Worm (Caenorhabditis elegans): ENCODE data around the gene B0496.1.

Gene B0496.1

DNA sequence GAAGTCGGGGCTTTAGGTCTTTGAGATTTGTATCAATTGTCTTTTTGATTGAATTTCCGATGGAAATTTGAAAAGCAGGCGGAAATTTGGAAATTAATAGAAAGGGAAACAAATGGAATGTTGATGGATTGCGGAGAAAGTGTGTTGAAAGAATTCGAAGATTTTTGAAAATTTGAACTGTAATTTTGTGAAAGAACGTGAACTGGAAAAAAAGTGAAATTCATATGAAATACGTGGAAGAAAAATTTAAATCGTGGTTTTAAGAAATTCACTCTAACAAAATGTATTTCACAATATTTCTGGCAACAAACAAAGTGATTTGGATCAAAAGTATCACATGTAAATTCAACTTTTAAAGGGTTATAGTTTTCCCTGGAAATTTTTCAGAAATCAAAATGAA is at the start of gene B0496.1:
TSS of gene B0496.1 (plus strand) at position 301 of the 400 bp plus-strand sequence.
- TF ChIP-seq unc-62 (GFP tag; optimal IDR thresholded peaks at IDR 0.05), result no peak

- TF ChIP-seq unc-62 (GFP tag; optimal IDR thresholded peaks at IDR 0.05), result no peak
Observed at ce11 chrIV:7397507-7397906, 48.6 kb upstream of the B0496.1 start.

DNA sequence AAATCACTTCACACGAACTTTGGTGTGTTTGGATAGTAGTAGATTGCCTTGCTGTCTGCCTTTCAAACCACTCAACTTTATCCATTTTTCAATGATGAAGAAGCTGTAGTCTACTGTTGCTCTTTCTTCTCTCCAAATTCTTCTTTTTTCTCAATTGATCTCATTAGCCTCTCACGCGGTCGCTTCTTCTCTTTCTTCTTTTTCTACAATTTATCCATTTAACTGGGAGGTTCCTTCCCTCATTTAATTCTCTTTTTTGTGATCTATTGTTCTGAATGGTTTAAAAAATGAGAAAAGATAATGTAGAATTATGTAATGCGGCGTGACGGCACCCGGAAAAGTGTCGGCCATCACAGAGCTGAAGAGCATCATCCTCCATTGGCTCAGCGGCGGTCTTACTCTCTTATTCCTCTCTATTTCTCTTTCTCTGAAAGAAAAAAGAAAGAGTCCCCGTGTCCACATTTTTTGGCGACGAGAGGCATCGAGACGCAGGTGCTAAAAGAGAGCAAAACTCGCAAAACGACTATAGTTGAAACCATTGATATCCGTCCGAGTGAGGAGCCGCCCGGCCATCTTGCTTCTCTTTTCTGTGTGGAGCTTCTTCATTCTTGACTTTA is 45.5 kb upstream of the B0496.1 start:
- no peak for TF ChIP-seq unc-62 (GFP tag; optimal IDR thresholded peaks at IDR 0.05)

DNA sequence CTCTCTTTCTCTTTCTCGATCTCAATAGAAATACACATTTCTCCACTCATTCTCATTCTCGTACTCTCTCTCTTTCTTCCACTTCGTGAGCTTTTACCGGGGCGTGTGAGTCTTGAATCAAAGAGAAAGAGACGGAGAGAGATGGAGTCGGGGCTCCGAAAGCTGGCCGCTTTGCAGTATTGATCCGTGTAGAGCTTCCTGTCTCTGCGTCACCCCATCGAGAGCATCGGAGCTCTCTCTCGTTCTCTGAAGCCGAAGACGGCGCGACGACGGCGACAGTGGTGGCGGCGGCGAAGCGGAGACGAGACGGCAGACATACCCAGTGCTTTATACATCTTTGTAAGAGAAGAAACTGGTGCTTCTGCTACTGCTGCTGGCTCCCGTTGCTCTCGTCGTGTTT is 44.0 kb upstream of the B0496.1 start:
- TF ChIP-seq unc-62 (GFP tag; optimal IDR thresholded peaks at IDR 0.05), result peak; percentile 26

- TF ChIP-seq unc-62 (GFP tag; optimal IDR thresholded peaks at IDR 0.05), result no peak
Observed at ce11 chrIV:7403422-7403821, 42.7 kb upstream of the B0496.1 start.

- no peak for TF ChIP-seq unc-62 (GFP tag; optimal IDR thresholded peaks at IDR 0.05)
Observed at ce11 chrIV:7404934-7405632, 41.0 kb upstream of the B0496.1 start, which contains the start of the genes C48A7.16 and egl-19. TSS of gene C48A7.16 (plus strand) at chrIV:7405477. TSS of gene egl-19 (plus strand) at chrIV:7405582.

ce11 chrIV:7406690-7407089 is 39.4 kb upstream of the B0496.1 start:
- TF ChIP-seq unc-62 (GFP tag; optimal IDR thresholded peaks at IDR 0.05), result no peak

- TF ChIP-seq unc-62 (GFP tag; optimal IDR thresholded peaks at IDR 0.05), result no peak
Observed at ce11 chrIV:7407301-7407700, 38.8 kb upstream of the B0496.1 start.

ce11 chrIV:7413573-7413972 is 32.5 kb upstream of the B0496.1 start:
- TF ChIP-seq unc-62 (GFP tag; optimal IDR thresholded peaks at IDR 0.05), result no peak

DNA sequence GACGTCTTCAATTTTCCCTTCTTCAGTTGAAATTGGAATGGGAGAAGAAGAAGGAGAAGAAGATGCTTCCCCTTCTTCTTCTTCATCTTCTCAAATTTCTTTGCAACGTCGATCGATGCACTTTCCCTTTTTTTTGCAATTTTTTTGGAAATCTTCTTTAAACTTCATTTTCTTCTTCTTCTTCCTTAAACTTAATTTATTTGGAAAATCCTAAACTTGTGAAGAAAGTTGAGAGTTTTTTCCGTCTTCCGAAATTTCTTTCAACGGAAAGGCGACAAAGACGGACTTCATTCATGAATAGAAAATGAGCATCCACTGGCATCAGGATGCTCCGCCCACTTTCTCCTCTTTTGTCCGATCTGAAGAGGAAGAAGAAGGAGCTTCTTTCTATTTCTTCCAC is 31.9 kb upstream of the B0496.1 start:
- TF ChIP-seq unc-62 (GFP tag; optimal IDR thresholded peaks at IDR 0.05), result no peak

- no peak for TF ChIP-seq unc-62 (GFP tag; optimal IDR thresholded peaks at IDR 0.05)
Observed at ce11 chrIV:7418818-7419217, 27.3 kb upstream of the B0496.1 start, which contains the start of gene B0496.6. TSS of gene B0496.6 (plus strand) at chrIV:7419118.

DNA sequence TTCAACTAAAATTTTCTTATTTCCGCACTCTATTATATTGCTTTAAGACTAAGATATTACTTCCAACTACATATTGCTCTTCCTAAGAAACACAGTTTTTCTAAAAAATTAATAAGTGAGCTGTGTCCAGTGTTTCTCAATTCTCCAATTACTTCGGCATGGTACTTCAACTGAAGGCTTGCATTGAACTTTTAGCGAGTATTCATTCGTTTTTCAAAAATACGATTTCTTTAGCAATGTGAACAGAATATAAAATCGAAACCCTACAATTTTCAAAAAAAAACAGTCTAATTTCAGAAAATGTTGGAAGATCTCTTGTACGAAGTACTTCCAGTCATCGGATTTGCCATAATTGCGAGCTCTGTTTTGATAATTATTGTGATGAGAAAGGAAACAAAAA is 25.2 kb upstream of the B0496.1 start, which contains the start of gene srtx-1:
TSS of gene srtx-1 (plus strand) at position 301 of the 400 bp plus-strand sequence.
- TF ChIP-seq unc-62 (GFP tag; optimal IDR thresholded peaks at IDR 0.05), result no peak

ce11 chrIV:7424198-7424597 is 21.9 kb upstream of the B0496.1 start, which contains the start of gene unc-82:
TSS of gene unc-82 (plus strand) at chrIV:7424498.
- no peak for TF ChIP-seq unc-62 (GFP tag; optimal IDR thresholded peaks at IDR 0.05)

ce11 chrIV:7426055-7426454 is 20.0 kb upstream of the B0496.1 start:
- no peak for TF ChIP-seq unc-62 (GFP tag; optimal IDR thresholded peaks at IDR 0.05)

ce11 chrIV:7428347-7428746 is 17.7 kb upstream of the B0496.1 start:
- TF ChIP-seq unc-62 (GFP tag; optimal IDR thresholded peaks at IDR 0.05), result no peak

ce11 chrIV:7428998-7429397 is 17.1 kb upstream of the B0496.1 start:
- no peak for TF ChIP-seq unc-62 (GFP tag; optimal IDR thresholded peaks at IDR 0.05)

- no peak for TF ChIP-seq unc-62 (GFP tag; optimal IDR thresholded peaks at IDR 0.05)
Observed at ce11 chrIV:7433858-7434257, 12.2 kb upstream of the B0496.1 start, which contains the start of gene B0496.11. TSS of gene B0496.11 (minus strand) at chrIV:7433958.

All from whole organism, dauer.